Worm (Caenorhabditis elegans) whole organism, late embryonic: ENCODE data around the gene his-62.

Experiments
- ceh-6 ChIP-seq: fragments of 200-800 bp; sonication (Bioruptor generic); optimal IDR thresholded peaks from 2 replicates; lab custom pipeline; 2018; ENCODE audit warnings: mild to moderate bottlenecking, missing genetic modification characterization, missing compliant biosample characterization
- elt-2 ChIP-seq: sonication (generic microtip); optimal IDR thresholded peaks from 2 replicates; lab custom pipeline; 2016; ENCODE audit warnings: missing genetic modification reagents, missing genetic modification characterization, missing compliant biosample characterization
- eyg-1 ChIP-seq: sonication (generic microtip); optimal IDR thresholded peaks from 2 replicates; lab custom pipeline; 2016; ENCODE audit warnings: missing genotype, missing genetic modification characterization, missing compliant biosample characterization
- lin-11 ChIP-seq: fragments of 200-800 bp; sonication (Bioruptor generic); optimal IDR thresholded peaks from 2 replicates; lab custom pipeline; 2018; ENCODE audit warnings: mild to moderate bottlenecking, missing genetic modification characterization, missing compliant biosample characterization
- pag-3 ChIP-seq: sonication (generic microtip); optimal IDR thresholded peaks from 2 replicates; lab custom pipeline; 2016; ENCODE audit warnings: missing compliant biosample characterization, missing genetic modification characterization, borderline replicate concordance
- ttx-3 ChIP-seq: sonication (generic microtip); optimal IDR thresholded peaks from 2 replicates; lab custom pipeline; 2016; ENCODE audit warnings: missing genetic modification reagents, missing genetic modification characterization, missing compliant biosample characterization

ce11 chrIV:7506711-7507110 is 20.4 kb downstream of the his-62 start:
- TF ChIP-seq ttx-3 (tag; lab: Kevin White, UChicago) (no peak), ceh-6 (GFP tag; lab: Kevin White, UChicago) (no peak), pag-3 (tag; lab: Kevin White, UChicago) (no peak), lin-11 (tag; lab: Kevin White, UChicago) (no peak), eyg-1 (tag; lab: Kevin White, UChicago) (no peak), elt-2 (tag; lab: Kevin White, UChicago) (no peak)
